Fruit fly (Drosophila melanogaster) whole organism: ENCODE results near the gene PSMG1.

ENCODE experiments used
- CG8478 ChIP-seq: fragments of >200 bp; optimal IDR thresholded peaks from 2 replicates; lab custom pipeline; 2018; ENCODE audit warnings: inconsistent platforms
- Dll ChIP-seq: fragments of >200 bp; optimal IDR thresholded peaks from 2 replicates; lab custom pipeline; 2017
- EcR ChIP-seq, 2 experiments: fragments of >200 bp; optimal IDR thresholded peaks; 2 replicates each; lab custom pipeline; 2017; ENCODE audit warnings: missing biosample characterization in 2 of 2, missing genetic modification characterization in 2 of 2, missing genetic modification reagents in 2 of 2
- pan ChIP-seq: fragments of >200 bp; optimal IDR thresholded peaks from 2 replicates; lab custom pipeline; 2017
- psq ChIP-seq: fragments of >200 bp; optimal IDR thresholded peaks from 2 replicates; lab custom pipeline; 2017
- usp ChIP-seq: fragments of >200 bp; optimal IDR thresholded peaks from 2 replicates; lab custom pipeline; 2017; ENCODE audit warnings: missing biosample characterization, missing genetic modification characterization, mixed read lengths

The PSMG1 gene

dm6 chr3R:5794267-5795089 lies at the start of gene PSMG1, which contains the start of gene CG10979:
Gene PSMG1, minus strand, starts transcription at chr3R:5794317.
Gene CG10979, plus strand, starts transcription at chr3R:5794705.
- TF ChIP-seq CG8478 (lab: Kevin White, UChicago) (no peak), usp (GFP tag; lab: Kevin White, UChicago) (no peak), Dll (no peak), EcR (GFP tag; optimal IDR thresholded peaks at IDR 0.05; lab: Kevin White, UChicago) (no peak), pan (lab: Kevin White, UChicago) (no peak), psq (lab: Kevin White, UChicago) (no peak)

dm6 chr3R:5843516-5843915 lies 49.4 kb upstream of the PSMG1 start:
- no peak for TF ChIP-seq psq (lab: Kevin White, UChicago)
- no peak for TF ChIP-seq Dll
- no peak for TF ChIP-seq pan (lab: Kevin White, UChicago)
- no peak for TF ChIP-seq EcR (GFP tag; optimal IDR thresholded peaks at IDR 0.05; lab: Kevin White, UChicago)
- TF ChIP-seq CG8478 (lab: Kevin White, UChicago): no peak
- no peak for TF ChIP-seq usp (GFP tag; lab: Kevin White, UChicago)

- TF ChIP-seq usp (GFP tag; lab: Kevin White, UChicago) (no peak), CG8478 (lab: Kevin White, UChicago) (no peak), pan (lab: Kevin White, UChicago) (no peak), EcR (GFP tag; optimal IDR thresholded peaks at IDR 0.05; lab: Kevin White, UChicago) (no peak), psq (lab: Kevin White, UChicago) (no peak), Dll (no peak)
Measured at dm6 chr3R:5841290-5841689, 47.2 kb upstream of the PSMG1 start.

- TF ChIP-seq CG8478 (lab: Kevin White, UChicago): no peak
- TF ChIP-seq pan (lab: Kevin White, UChicago): no peak
- no peak for TF ChIP-seq Dll
- TF ChIP-seq psq (lab: Kevin White, UChicago): no peak
- no peak for TF ChIP-seq usp (GFP tag; lab: Kevin White, UChicago)
- no peak for TF ChIP-seq EcR (GFP tag; optimal IDR thresholded peaks at IDR 0.05; lab: Kevin White, UChicago)
Measured at dm6 chr3R:5840870-5841269, 46.8 kb upstream of the PSMG1 start, which contains the start of gene CG1213. Gene CG1213, plus strand, starts transcription at chr3R:5841170.

dm6 chr3R:5838683-5839365 lies 44.7 kb upstream of the PSMG1 start:
- no peak for TF ChIP-seq EcR (GFP tag; optimal IDR thresholded peaks at IDR 0.05; lab: Kevin White, UChicago)
- TF ChIP-seq CG8478 (lab: Kevin White, UChicago): no peak
- no peak for TF ChIP-seq pan (lab: Kevin White, UChicago)
- no peak for TF ChIP-seq psq (lab: Kevin White, UChicago)
- no peak for TF ChIP-seq Dll

dm6 chr3R:5836536-5836935 lies 42.4 kb upstream of the PSMG1 start:
- no peak for TF ChIP-seq psq (lab: Kevin White, UChicago)
- TF ChIP-seq EcR (GFP tag; optimal IDR thresholded peaks at IDR 0.05; lab: Kevin White, UChicago): no peak
- no peak for TF ChIP-seq CG8478 (lab: Kevin White, UChicago)
- TF ChIP-seq usp (GFP tag; lab: Kevin White, UChicago): no peak
- no peak for TF ChIP-seq pan (lab: Kevin White, UChicago)
- no peak for TF ChIP-seq Dll

- TF ChIP-seq EcR (GFP tag; optimal IDR thresholded peaks at IDR 0.05; lab: Kevin White, UChicago): no peak
- TF ChIP-seq usp (GFP tag; lab: Kevin White, UChicago): no peak
- no peak for TF ChIP-seq CG8478 (lab: Kevin White, UChicago)
- no peak for TF ChIP-seq Dll
- TF ChIP-seq pan (lab: Kevin White, UChicago): no peak
- no peak for TF ChIP-seq psq (lab: Kevin White, UChicago)
Measured at dm6 chr3R:5833948-5834504, 39.9 kb upstream of the PSMG1 start.

dm6 chr3R:5832345-5832981 lies 38.3 kb upstream of the PSMG1 start:
- no peak for TF ChIP-seq pan (lab: Kevin White, UChicago)
- TF ChIP-seq usp (GFP tag; lab: Kevin White, UChicago): no peak
- TF ChIP-seq EcR (GFP tag; optimal IDR thresholded peaks at IDR 0.05; lab: Kevin White, UChicago): no peak
- TF ChIP-seq psq (lab: Kevin White, UChicago): no peak
- no peak for TF ChIP-seq CG8478 (lab: Kevin White, UChicago)
- TF ChIP-seq Dll: no peak

- no peak for TF ChIP-seq usp (GFP tag; lab: Kevin White, UChicago)
Measured at dm6 chr3R:5831339-5831738, 37.2 kb upstream of the PSMG1 start, which contains the start of gene CG1208. Gene CG1208, plus strand, starts transcription at chr3R:5831639.

- TF ChIP-seq psq (lab: Kevin White, UChicago) (no peak), usp (GFP tag; lab: Kevin White, UChicago) (no peak), Dll (no peak), pan (lab: Kevin White, UChicago) (no peak), CG8478 (lab: Kevin White, UChicago) (no peak), EcR (GFP tag; optimal IDR thresholded peaks at IDR 0.05; lab: Kevin White, UChicago) (no peak)
Measured at dm6 chr3R:5829762-5830161, 35.6 kb upstream of the PSMG1 start, which contains the start of gene glob3. Gene glob3, plus strand, starts transcription at chr3R:5830062.

dm6 chr3R:5824456-5824855 lies 30.3 kb upstream of the PSMG1 start, which contains the start of the genes Sec20 and dgrn:
Gene Sec20, minus strand, starts transcription at chr3R:5824532.
Gene dgrn, plus strand, starts transcription at chr3R:5824615.
- TF ChIP-seq CG8478 (lab: Kevin White, UChicago): no peak
- TF ChIP-seq pan (lab: Kevin White, UChicago): no peak
- no peak for TF ChIP-seq psq (lab: Kevin White, UChicago)
- no peak for TF ChIP-seq usp (GFP tag; lab: Kevin White, UChicago)
- no peak for TF ChIP-seq Dll
- no peak for TF ChIP-seq EcR (GFP tag; optimal IDR thresholded peaks at IDR 0.05; lab: Kevin White, UChicago)
